Fruit fly (Drosophila melanogaster) whole organism, adult: ENCODE measurements around the gene srl.

Experiments
- CG11617 ChIP-seq: fragments of 200-800 bp; sonication (Bioruptor generic); optimal IDR thresholded peaks from 2 replicates; lab custom pipeline; 2017; ENCODE audit warnings: mild to moderate bottlenecking, missing biosample characterization, missing genetic modification reagents, missing genetic modification characterization
- CG14711 ChIP-seq: fragments of 200-800 bp; sonication (Bioruptor generic); optimal IDR thresholded peaks from 2 replicates; lab custom pipeline; 2018; ENCODE audit warnings: missing biosample characterization, mild to moderate bottlenecking, missing genetic modification characterization, moderate library complexity
- CG7045 ChIP-seq: fragments of 200-800 bp; sonication (Bioruptor generic); optimal IDR thresholded peaks from 2 replicates; lab custom pipeline; 2017; ENCODE audit warnings: missing biosample characterization, mild to moderate bottlenecking, missing genetic modification characterization
- Crg-1 ChIP-seq: fragments of 200-800 bp; sonication (Bioruptor generic); optimal IDR thresholded peaks from 2 replicates; lab custom pipeline; 2016; ENCODE audit warnings: missing biosample characterization, missing genetic modification characterization
- Hr96 ChIP-seq: fragments of 200-800 bp; sonication (Bioruptor generic); optimal IDR thresholded peaks from 2 replicates; lab custom pipeline; 2016; ENCODE audit warnings: missing biosample characterization, missing genetic modification characterization
- bab1 ChIP-seq: fragments of 200-800 bp; sonication (Bioruptor generic); optimal IDR thresholded peaks from 3 replicates; lab custom pipeline; 2019; ENCODE audit warnings: missing biosample characterization, mild to moderate bottlenecking, missing genetic modification characterization, moderate library complexity
- cic ChIP-seq: fragments of 200-800 bp; sonication (Bioruptor generic); optimal IDR thresholded peaks from 2 replicates; lab custom pipeline; 2017; ENCODE audit warnings: missing biosample characterization, mild to moderate bottlenecking, missing genetic modification characterization, moderate library complexity
- cnc ChIP-seq, 2 experiments: fragments of >200 bp; optimal IDR thresholded peaks; 2 replicates each; lab custom pipeline; 2017
- kay ChIP-seq: fragments of 200-800 bp; sonication (Bioruptor generic); peaks from one replicate; lab custom pipeline; 2016; ENCODE audit warnings: missing biosample characterization, missing genetic modification characterization, borderline replicate concordance
- pad ChIP-seq: fragments of 200-800 bp; sonication (Bioruptor generic); optimal IDR thresholded peaks from 3 replicates; lab custom pipeline; 2017; ENCODE audit warnings: missing biosample characterization, missing genetic modification characterization, mild to moderate bottlenecking, moderate library complexity, missing genetic modification reagents
- toe ChIP-seq: fragments of 200-800 bp; sonication (Bioruptor generic); optimal IDR thresholded peaks from 2 replicates; lab custom pipeline; 2016; ENCODE audit warnings: missing biosample characterization, missing genetic modification characterization

- TF ChIP-seq Crg-1 (GFP tag; lab: Kevin White, UChicago) (no peak), toe (GFP tag; lab: Kevin White, UChicago) (no peak), CG14711 (tag; lab: Kevin White, UChicago) (no peak), cnc (optimal IDR thresholded peaks at IDR 0.05; lab: Kevin White, UChicago) (no peak), CG11617 (no peak), kay (GFP tag; lab: Kevin White, UChicago) (no peak), Hr96 (GFP tag; lab: Kevin White, UChicago) (no peak), bab1 (GFP tag; lab: Kevin White, UChicago) (no peak), cic (GFP tag; lab: Kevin White, UChicago) (no peak), pad (no peak), CG7045 (no peak)
Observed at dm6 chr3R:4394117-4394516, 35.0 kb downstream of the srl start, which contains the start of gene CG34112.
